Fruit fly (Drosophila melanogaster): ENCODE data around the gene CG34452.

Gene CG34452

DNA sequence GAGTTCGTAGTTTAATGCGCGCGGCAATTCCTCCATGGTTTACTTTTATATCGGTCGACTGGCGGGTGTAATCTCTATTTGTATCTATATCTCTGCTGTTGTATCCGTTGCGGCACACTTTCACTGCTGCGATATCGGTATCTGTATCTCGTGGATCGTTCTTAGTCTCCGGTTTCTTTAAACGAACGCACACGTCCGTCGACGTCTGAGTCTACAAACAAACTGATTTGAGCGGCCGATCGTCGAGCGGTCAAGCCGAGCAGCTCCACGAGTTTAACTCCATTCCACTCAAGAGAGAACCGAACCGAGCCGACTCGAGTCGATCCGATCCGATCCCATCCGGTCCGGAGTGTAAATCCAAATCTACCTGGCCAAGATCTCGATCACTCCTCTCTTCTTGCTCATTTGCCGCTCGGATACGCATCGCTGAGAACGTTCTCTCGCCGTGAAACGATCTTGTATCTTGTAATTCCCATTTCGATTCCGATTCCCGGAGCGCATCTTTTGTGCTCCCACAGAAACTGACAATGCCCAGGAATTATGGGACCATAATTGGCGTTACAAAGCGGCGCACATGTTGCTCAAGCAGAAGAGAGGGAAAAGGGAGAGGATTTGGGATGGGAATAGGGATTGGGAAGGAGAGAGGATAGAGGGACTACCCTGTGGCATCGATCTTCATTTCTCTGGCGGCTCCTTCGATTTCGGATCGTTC is 12.1 kb upstream of the CG34452 start, which contains the start of gene comm2 (continued):
- no peak for TF ChIP-seq CG2120 (GFP tag; optimal IDR thresholded peaks at IDR 0.05)
- TF ChIP-seq jigr1 (GFP tag; IDR thresholded peaks at IDR 0.05): no peak
- TF ChIP-seq CG18262 (tag; optimal IDR thresholded peaks at IDR 0.05): no peak
- no peak for TF ChIP-seq CG7556 (GFP tag; optimal IDR thresholded peaks at IDR 0.05)
- TF ChIP-seq CG7928 (GFP tag; optimal IDR thresholded peaks at IDR 0.05): no peak
- no peak for TF ChIP-seq gt (GFP tag; IDR thresholded peaks at IDR 0.05)
- TF ChIP-seq Lhr (GFP tag; optimal IDR thresholded peaks at IDR 0.05): no peak
- no peak for TF ChIP-seq Awh (GFP tag; IDR thresholded peaks at IDR 0.05)
- TF ChIP-seq ftz-f1 (GFP tag; optimal IDR thresholded peaks at IDR 0.05): no peak
- no peak for TF ChIP-seq cas (GFP tag; IDR thresholded peaks at IDR 0.05)
- TF ChIP-seq slp2 (GFP tag; optimal IDR thresholded peaks at IDR 0.05): no peak
- TF ChIP-seq CG31388 (GFP tag; optimal IDR thresholded peaks at IDR 0.05): no peak
- no peak for TF ChIP-seq CG18011 (GFP tag; optimal IDR thresholded peaks at IDR 0.05)
- TF ChIP-seq ro (GFP tag; IDR thresholded peaks at IDR 0.05): no peak
- no peak for TF ChIP-seq ato (GFP tag; IDR thresholded peaks at IDR 0.05; ENCODE audit: partially characterized antibody)
- no peak for TF ChIP-seq shn (GFP tag; optimal IDR thresholded peaks at IDR 0.05)
- no peak for TF ChIP-seq CG10366 (GFP tag; IDR thresholded peaks at IDR 0.05)
- TF ChIP-seq GATAe (GFP tag; conservative IDR thresholded peaks at IDR 0.05): no peak
- TF ChIP-seq B-H2 (GFP tag; optimal IDR thresholded peaks at IDR 0.05): no peak
- no peak for TF ChIP-seq abd-A (tag; optimal IDR thresholded peaks at IDR 0.05)
- TF ChIP-seq tll (GFP tag; optimal IDR thresholded peaks at IDR 0.05): peak in 1 of 2 experiments; percentile 47
- TF ChIP-seq Deaf1 (tag; optimal IDR thresholded peaks at IDR 0.05): peak; percentile 96
- TF ChIP-seq Hand (GFP tag; optimal IDR thresholded peaks at IDR 0.05): no peak
- no peak for TF ChIP-seq chif (GFP tag; optimal IDR thresholded peaks at IDR 0.05)
- TF ChIP-seq en (GFP tag; optimal IDR thresholded peaks at IDR 0.05): no peak
- TF ChIP-seq CG6791 (GFP tag; IDR thresholded peaks at IDR 0.05; ENCODE audit: partially characterized antibody): peak; percentile 60; the same call in 2 of the 3 replicates
- TF ChIP-seq CG7839 (tag; optimal IDR thresholded peaks at IDR 0.05): no peak
- TF ChIP-seq eve (GFP tag; optimal IDR thresholded peaks at IDR 0.05): no peak
- no peak for TF ChIP-seq CG12155 (GFP tag; optimal IDR thresholded peaks at IDR 0.05)
- TF ChIP-seq bowl (GFP tag; IDR thresholded peaks at IDR 0.05): no peak
- TF ChIP-seq ewg (GFP tag; optimal IDR thresholded peaks at IDR 0.05): no peak
- peak; percentile 98 for TF ChIP-seq pros (GFP tag; optimal IDR thresholded peaks at IDR 0.05)
- no peak for TF ChIP-seq CG16815 (GFP tag; optimal IDR thresholded peaks at IDR 0.05)
- TF ChIP-seq mam (GFP tag; optimal IDR thresholded peaks at IDR 0.05): no peak
- peak; percentile 14 for TF ChIP-seq Mad (GFP tag; optimal IDR thresholded peaks at IDR 0.05)
- TF ChIP-seq CG11085 (GFP tag; IDR thresholded peaks at IDR 0.05): no peak
- TF ChIP-seq CG17361 (GFP tag; IDR thresholded peaks at IDR 0.05): no peak
- no peak for TF ChIP-seq Oli (tag; optimal IDR thresholded peaks at IDR 0.05)
- TF ChIP-seq chinmo (GFP tag; IDR thresholded peaks at IDR 0.05; ENCODE audit: partially characterized antibody): peak; percentile 89; the same call in 3 of the 4 replicates
- no peak for TF ChIP-seq pzg (GFP tag; optimal IDR thresholded peaks at IDR 0.05)
- TF ChIP-seq cwo (GFP tag; optimal IDR thresholded peaks at IDR 0.05): no peak
- TF ChIP-seq CG8765 (GFP tag; IDR thresholded peaks at IDR 0.05): no peak
- no peak for TF ChIP-seq CG30431 (GFP tag; optimal IDR thresholded peaks at IDR 0.05)
- no peak for TF ChIP-seq CG2875 (GFP tag; optimal IDR thresholded peaks at IDR 0.05)
- peak; percentile 55; the same call in 1 of the 3 replicates for TF ChIP-seq ci (GFP tag; IDR thresholded peaks at IDR 0.05)
- TF ChIP-seq Dip2 (GFP tag; IDR thresholded peaks at IDR 0.05): no peak
- no peak for TF ChIP-seq E2f1 (GFP tag; IDR thresholded peaks at IDR 0.05)
- TF ChIP-seq Mrtf (GFP tag; IDR thresholded peaks at IDR 0.05): no peak
- TF ChIP-seq caup (GFP tag; optimal IDR thresholded peaks at IDR 0.05; ENCODE audit: severe bottlenecking): no peak
- no peak for TF ChIP-seq unpg (GFP tag; optimal IDR thresholded peaks at IDR 0.05)
